Fruit fly (Drosophila melanogaster) whole organism, prepupa: ENCODE data around the gene mib1.
A peak's percentile ranks its signal among the peaks of the same experiment; 100 is the strongest.

Experiments
- Blimp-1 ChIP-seq: fragments of 200-800 bp; sonication (Bioruptor generic); optimal IDR thresholded peaks from 3 replicates; lab custom pipeline; 2017; ENCODE audit warnings: missing biosample characterization, missing genetic modification characterization, mild to moderate bottlenecking, moderate library complexity, missing genetic modification reagents
- CG10669 ChIP-seq: fragments of 200-800 bp; sonication (Bioruptor generic); optimal IDR thresholded peaks from 3 replicates; lab custom pipeline; 2018; ENCODE audit warnings: missing biosample characterization, mild to moderate bottlenecking, missing genetic modification characterization, moderate library complexity
- CG11294 ChIP-seq: fragments of 200-800 bp; sonication (Bioruptor generic); IDR thresholded peaks from 2 replicates; pipeline ENCODE4 v1.3.6; 2022; ENCODE audit warnings: missing biosample characterization, missing genetic modification characterization
- CG11762 ChIP-seq: fragments of 200-800 bp; sonication (Bioruptor generic); optimal IDR thresholded peaks from 3 replicates; lab custom pipeline; 2016; ENCODE audit warnings: missing biosample characterization, missing genetic modification characterization; ENCODE audit not compliant: insufficient read depth
- CG11902 ChIP-seq: fragments of 200-800 bp; sonication (Bioruptor generic); optimal IDR thresholded peaks from 3 replicates; lab custom pipeline; 2016; ENCODE audit warnings: missing biosample characterization, missing genetic modification characterization
- CG15336 ChIP-seq: fragments of 200-800 bp; sonication (Bioruptor generic); IDR thresholded peaks from 2 replicates; pipeline ENCODE4 v1.3.6; 2022; ENCODE audit warnings: missing biosample characterization, missing genetic modification characterization
- CG1621 ChIP-seq: fragments of 200-800 bp; sonication (Bioruptor generic); optimal IDR thresholded peaks from 3 replicates; lab custom pipeline; 2018; ENCODE audit warnings: missing biosample characterization, mild to moderate bottlenecking, missing genetic modification characterization
- CG16779 ChIP-seq: fragments of 200-800 bp; sonication (Bioruptor generic); optimal IDR thresholded peaks from 3 replicates; lab custom pipeline; 2017; ENCODE audit warnings: missing biosample characterization, mild to moderate bottlenecking, missing genetic modification characterization
- CG31627 ChIP-seq: fragments of 200-800 bp; sonication (Bioruptor generic); optimal IDR thresholded peaks from 3 replicates; lab custom pipeline; 2016; ENCODE audit warnings: missing biosample characterization, missing genetic modification characterization
- CG32006 ChIP-seq: fragments of 200-800 bp; sonication (Bioruptor generic); optimal IDR thresholded peaks from 3 replicates; lab custom pipeline; 2017; ENCODE audit warnings: missing biosample characterization, mild to moderate bottlenecking, missing genetic modification characterization
- CG3919 ChIP-seq: fragments of 200-800 bp; sonication (Bioruptor generic); optimal IDR thresholded peaks from 3 replicates; lab custom pipeline; 2016; ENCODE audit warnings: missing biosample characterization, missing genetic modification characterization
- CG4318 ChIP-seq: fragments of 200-800 bp; sonication (Bioruptor generic); optimal IDR thresholded peaks from 3 replicates; lab custom pipeline; 2017; ENCODE audit warnings: missing biosample characterization, mild to moderate bottlenecking, missing genetic modification characterization
- CG6276 ChIP-seq: fragments of 200-800 bp; sonication (Bioruptor generic); optimal IDR thresholded peaks from 2 replicates; lab custom pipeline; 2017; ENCODE audit warnings: missing biosample characterization, mild to moderate bottlenecking, missing genetic modification characterization
- CG6792 ChIP-seq: fragments of 200-800 bp; sonication (Bioruptor generic); optimal IDR thresholded peaks from 3 replicates; lab custom pipeline; 2016; ENCODE audit warnings: missing biosample characterization, missing genetic modification characterization
- CG6808 ChIP-seq: fragments of 200-800 bp; sonication (Bioruptor generic); optimal IDR thresholded peaks from 3 replicates; lab custom pipeline; 2017; ENCODE audit warnings: missing biosample characterization, missing genetic modification characterization, mild to moderate bottlenecking, moderate library complexity, missing genetic modification reagents
- CG6854 ChIP-seq: fragments of 200-800 bp; sonication (Bioruptor generic); optimal IDR thresholded peaks from 2 replicates; lab custom pipeline; 2017; ENCODE audit warnings: missing biosample characterization, mild to moderate bottlenecking, missing genetic modification characterization
- CG7368 ChIP-seq: fragments of 200-800 bp; sonication (Bioruptor generic); optimal IDR thresholded peaks from 3 replicates; lab custom pipeline; 2016; ENCODE audit warnings: missing biosample characterization, missing genetic modification characterization
- CG8119 ChIP-seq: fragments of 200-800 bp; sonication (Bioruptor generic); IDR thresholded peaks from 3 replicates; pipeline ENCODE4 v1.3.6; 2022; ENCODE audit warnings: missing biosample characterization, missing genetic modification characterization
- CG8319 ChIP-seq: fragments of 200-800 bp; sonication (Bioruptor generic); optimal IDR thresholded peaks from 3 replicates; lab custom pipeline; 2016; ENCODE audit warnings: missing biosample characterization, missing genetic modification characterization
- CG8632 ChIP-seq: fragments of 200-800 bp; sonication (Bioruptor generic); optimal IDR thresholded peaks from 3 replicates; lab custom pipeline; 2016; ENCODE audit warnings: missing biosample characterization, missing genetic modification characterization
- CG9139 ChIP-seq: fragments of 200-800 bp; sonication (Bioruptor generic); optimal IDR thresholded peaks from 3 replicates; lab custom pipeline; 2017; ENCODE audit warnings: missing biosample characterization, mild to moderate bottlenecking, missing genetic modification characterization
- Eip75B ChIP-seq: fragments of 200-800 bp; sonication (Bioruptor generic); optimal IDR thresholded peaks from 3 replicates; lab custom pipeline; 2016; ENCODE audit warnings: missing biosample characterization, missing genetic modification characterization
- Eip78C ChIP-seq: fragments of 200-800 bp; sonication (Bioruptor generic); peaks from one replicate; lab custom pipeline; 2016; ENCODE audit warnings: missing biosample characterization, missing genetic modification characterization
- Eip93F ChIP-seq: fragments of 200-800 bp; sonication (Bioruptor generic); optimal IDR thresholded peaks from 2 replicates; lab custom pipeline; 2016; ENCODE audit warnings: missing biosample characterization, mild to moderate bottlenecking, missing genetic modification characterization
- Ets21C ChIP-seq: fragments of 200-800 bp; sonication (Bioruptor generic); optimal IDR thresholded peaks from 3 replicates; lab custom pipeline; 2016; ENCODE audit warnings: missing biosample characterization, missing genetic modification characterization
- Gug ChIP-seq: fragments of 200-800 bp; sonication (Bioruptor generic); IDR thresholded peaks from 2 replicates; pipeline ENCODE4 v1.3.6; 2022; ENCODE audit warnings: missing biosample characterization, missing genetic modification characterization
- Hr39 ChIP-seq: fragments of 200-800 bp; sonication (Bioruptor generic); optimal IDR thresholded peaks from 2 replicates; lab custom pipeline; 2016; ENCODE audit warnings: missing biosample characterization, missing genetic modification characterization
- Hr4 ChIP-seq: fragments of 200-800 bp; sonication (Bioruptor generic); optimal IDR thresholded peaks from 3 replicates; lab custom pipeline; 2016; ENCODE audit warnings: missing biosample characterization, missing genetic modification characterization
- Lpt ChIP-seq: fragments of 200-800 bp; sonication (Bioruptor generic); optimal IDR thresholded peaks from 3 replicates; lab custom pipeline; 2016; ENCODE audit warnings: missing biosample characterization, missing genetic modification characterization
- Met ChIP-seq: fragments of 200-800 bp; sonication (Bioruptor generic); optimal IDR thresholded peaks from 3 replicates; lab custom pipeline; 2016; ENCODE audit warnings: missing biosample characterization, missing genetic modification characterization
- OdsH ChIP-seq: fragments of 200-800 bp; sonication (Bioruptor generic); optimal IDR thresholded peaks from 3 replicates; lab custom pipeline; 2016; ENCODE audit warnings: missing biosample characterization, missing genetic modification characterization
- Smox ChIP-seq: fragments of 200-800 bp; sonication (Bioruptor generic); optimal IDR thresholded peaks from 3 replicates; lab custom pipeline; 2016; ENCODE audit warnings: missing biosample characterization, missing genetic modification characterization
- Sox102F ChIP-seq: fragments of 200-800 bp; sonication (Bioruptor generic); optimal IDR thresholded peaks from 2 replicates; lab custom pipeline; 2016; ENCODE audit warnings: missing biosample characterization, mild to moderate bottlenecking, missing genetic modification characterization
- Sox14 ChIP-seq: fragments of 200-800 bp; sonication (Bioruptor generic); optimal IDR thresholded peaks from 3 replicates; lab custom pipeline; 2016; ENCODE audit warnings: missing biosample characterization, missing genetic modification characterization
- Sox15 ChIP-seq: fragments of 200-800 bp; sonication (Bioruptor generic); optimal IDR thresholded peaks from 3 replicates; lab custom pipeline; 2016; ENCODE audit warnings: missing biosample characterization, missing genetic modification characterization
- achi ChIP-seq: fragments of 200-800 bp; sonication (Bioruptor generic); optimal IDR thresholded peaks from 3 replicates; lab custom pipeline; 2016; ENCODE audit warnings: missing biosample characterization, missing genetic modification characterization
- acj6 ChIP-seq: fragments of 200-800 bp; sonication (Bioruptor generic); optimal IDR thresholded peaks from 3 replicates; lab custom pipeline; 2016; ENCODE audit warnings: missing biosample characterization, missing genetic modification characterization
- cyc ChIP-seq: fragments of 200-800 bp; sonication (Bioruptor generic); optimal IDR thresholded peaks from 3 replicates; lab custom pipeline; 2016; ENCODE audit warnings: missing biosample characterization, missing genetic modification characterization
- dac ChIP-seq: fragments of 200-800 bp; sonication (Bioruptor generic); optimal IDR thresholded peaks from 2 replicates; lab custom pipeline; 2017; ENCODE audit warnings: missing biosample characterization, mild to moderate bottlenecking, missing genetic modification characterization
- dsx ChIP-seq: fragments of 200-800 bp; optimal IDR thresholded peaks from 3 replicates; lab custom pipeline; 2019; ENCODE audit warnings: missing biosample characterization, mild to moderate bottlenecking, missing genetic modification characterization, moderate library complexity; ENCODE audit not compliant: poor library complexity, severe bottlenecking
- eg ChIP-seq: fragments of 200-800 bp; sonication (Bioruptor generic); IDR thresholded peaks from 3 replicates; pipeline ENCODE4 v1.3.6; 2022; ENCODE audit warnings: missing biosample characterization, missing genetic modification characterization
- esn ChIP-seq: fragments of 200-800 bp; sonication (Bioruptor generic); optimal IDR thresholded peaks from 2 replicates; lab custom pipeline; 2016; ENCODE audit warnings: missing biosample characterization, mild to moderate bottlenecking, missing genetic modification characterization, moderate library complexity
- fd85E ChIP-seq: fragments of 200-800 bp; sonication (Bioruptor generic); optimal IDR thresholded peaks from 3 replicates; lab custom pipeline; 2016; ENCODE audit warnings: missing biosample characterization, missing genetic modification characterization
- fkh ChIP-seq: fragments of 200-800 bp; sonication (Bioruptor generic); optimal IDR thresholded peaks from 3 replicates; lab custom pipeline; 2017; ENCODE audit warnings: missing biosample characterization, mild to moderate bottlenecking, missing genetic modification characterization, moderate library complexity
- lz ChIP-seq: fragments of 200-800 bp; sonication (Bioruptor generic); optimal IDR thresholded peaks from 3 replicates; lab custom pipeline; 2016; ENCODE audit warnings: missing biosample characterization, missing genetic modification characterization
- net ChIP-seq: fragments of 200-800 bp; sonication (Bioruptor generic); optimal IDR thresholded peaks from 3 replicates; lab custom pipeline; 2016; ENCODE audit warnings: missing biosample characterization, missing genetic modification characterization
- pdm3 ChIP-seq: fragments of 200-800 bp; sonication (Bioruptor generic); optimal IDR thresholded peaks from 3 replicates; lab custom pipeline; 2016; ENCODE audit warnings: missing biosample characterization, missing genetic modification characterization
- salr ChIP-seq, 2 experiments: fragments of 200-800 bp; sonication (Bioruptor generic); optimal IDR thresholded peaks; 3 replicates each; lab custom pipeline; 2016 to 2018; ENCODE audit warnings: missing biosample characterization in 2 of 2, missing genetic modification characterization in 2 of 2, mild to moderate bottlenecking in 1 of 2
- ss ChIP-seq, 2 experiments: fragments of 200-800 bp; sonication (Bioruptor generic); optimal IDR thresholded peaks; 2 replicates in 1 of 2; 3 replicates in 1 of 2; lab custom pipeline; 2017 to 2018; ENCODE audit warnings: mild to moderate bottlenecking in 2 of 2, missing biosample characterization in 2 of 2, missing genetic modification characterization in 2 of 2, moderate library complexity in 1 of 2
- svp ChIP-seq: fragments of 200-800 bp; sonication (Bioruptor generic); peaks from one replicate; lab custom pipeline; 2016; ENCODE audit warnings: missing biosample characterization, missing genetic modification characterization
- topi ChIP-seq: fragments of 200-800 bp; sonication (Bioruptor generic); optimal IDR thresholded peaks from 3 replicates; lab custom pipeline; 2016; ENCODE audit warnings: missing biosample characterization, missing genetic modification characterization
- vri ChIP-seq: fragments of 200-800 bp; sonication (Bioruptor generic); optimal IDR thresholded peaks from 3 replicates; lab custom pipeline; 2016; ENCODE audit warnings: missing biosample characterization, mild to moderate bottlenecking, missing genetic modification characterization

mib1 gene

dm6 chr3L:16046387-16047066 lies 34.9 kb upstream of the mib1 start:
- TF ChIP-seq dsx (GFP tag; lab: Kevin White, UChicago) (peak; percentile 73), CG7368 (no peak), Sox14 (peak; percentile 13), Ets21C (GFP tag; lab: Kevin White, UChicago) (no peak), CG6792 (GFP tag; lab: Kevin White, UChicago) (no peak), CG15336 (GFP tag; lab: Robert Waterston, UW) (peak; percentile 47; the same call in 1 of the 2 replicates), esn (GFP tag; lab: Kevin White, UChicago) (no peak), CG9139 (peak; percentile 70), CG6808 (GFP tag; lab: Kevin White, UChicago) (no peak), svp (GFP tag; lab: Kevin White, UChicago) (peak; percentile 67), Hr39 (GFP tag; lab: Kevin White, UChicago) (no peak), topi (GFP tag; lab: Kevin White, UChicago) (peak; percentile 34), vri (GFP tag; lab: Kevin White, UChicago) (peak; percentile 58), fd85E (peak; percentile 35), acj6 (GFP tag; lab: Kevin White, UChicago) (no peak), salr (GFP tag; optimal IDR thresholded peaks at IDR 0.05; lab: Kevin White, UChicago) (no peak), cyc (GFP tag; lab: Kevin White, UChicago) (no peak), CG32006 (GFP tag; lab: Kevin White, UChicago) (no peak), Lpt (no peak), CG6276 (no peak), Smox (GFP tag; lab: Kevin White, UChicago) (no peak), Blimp-1 (GFP tag; lab: Kevin White, UChicago) (no peak), OdsH (GFP tag; lab: Kevin White, UChicago) (no peak), Sox15 (no peak), CG16779 (tag; lab: Kevin White, UChicago) (no peak), CG4318 (GFP tag; lab: Kevin White, UChicago) (no peak), fkh (peak; percentile 93), CG8119 (no peak), Sox102F (GFP tag; lab: Kevin White, UChicago) (peak; percentile 32), eg (GFP tag; lab: Robert Waterston, UW) (peak; percentile 63; the same call in 1 of the 3 replicates), CG31627 (GFP tag; lab: Kevin White, UChicago) (no peak), Met (GFP tag; lab: Kevin White, UChicago) (peak; percentile 48), net (GFP tag; lab: Kevin White, UChicago) (peak; percentile 24), Eip78C (GFP tag; lab: Kevin White, UChicago) (peak; percentile 57), CG11902 (no peak), CG1621 (tag; lab: Kevin White, UChicago) (peak; percentile 30), CG3919 (GFP tag; lab: Kevin White, UChicago) (peak; percentile 34), Eip93F (peak; percentile 32), ss (GFP tag; optimal IDR thresholded peaks at IDR 0.05; lab: Kevin White, UChicago) (peak in 1 of 2 experiments; percentile 45), lz (GFP tag; lab: Kevin White, UChicago) (no peak), CG6854 (GFP tag; lab: Kevin White, UChicago) (peak; percentile 49), CG11294 (GFP tag; lab: Robert Waterston, UW) (no peak), CG10669 (GFP tag; lab: Kevin White, UChicago) (no peak), pdm3 (GFP tag; lab: Kevin White, UChicago) (no peak), CG8319 (GFP tag; lab: Kevin White, UChicago) (peak; percentile 23), Gug (GFP tag; lab: Robert Waterston, UW) (no peak), Eip75B (GFP tag; lab: Kevin White, UChicago) (no peak), CG8632 (GFP tag; lab: Kevin White, UChicago) (no peak), dac (GFP tag; lab: Kevin White, UChicago) (no peak), achi (GFP tag; lab: Kevin White, UChicago) (no peak), Hr4 (GFP tag; lab: Kevin White, UChicago) (no peak), CG11762 (GFP tag; lab: Kevin White, UChicago) (no peak)
